Worm (Caenorhabditis elegans) whole organism, late embryonic: Measurements from ENCODE around the gene ZK673.11.

Experiments
- C38D4.7 ChIP-seq: fragments of 200-800 bp; sonication (Bioruptor generic); optimal IDR thresholded peaks from 2 replicates; lab custom pipeline; 2018; ENCODE audit warnings: mild to moderate bottlenecking, missing genetic modification characterization, moderate library complexity, missing compliant biosample characterization
- F13H6.1 ChIP-seq: sonication (generic microtip); optimal IDR thresholded peaks from 2 replicates; lab custom pipeline; 2016; ENCODE audit warnings: missing genetic modification characterization, missing compliant biosample characterization
- K09A11.1 ChIP-seq: sonication (generic microtip); optimal IDR thresholded peaks from 2 replicates; lab custom pipeline; 2017; ENCODE audit warnings: antibody characterized with exemption, mild to moderate bottlenecking, missing genetic modification characterization, missing compliant biosample characterization; ENCODE audit not compliant: insufficient read depth
- T23F11.4 ChIP-seq: fragments of 200-800 bp; sonication (Bioruptor generic); optimal IDR thresholded peaks from 2 replicates; lab custom pipeline; 2018; ENCODE audit warnings: mild to moderate bottlenecking, missing genetic modification characterization, missing compliant biosample characterization
- ceh-14 ChIP-seq: sonication (generic microtip); optimal IDR thresholded peaks from 2 replicates; lab custom pipeline; 2016; ENCODE audit warnings: missing genotype, missing genetic modification characterization, missing compliant biosample characterization
- ceh-19 ChIP-seq: fragments of 200-800 bp; sonication (Bioruptor generic); optimal IDR thresholded peaks from 2 replicates; lab custom pipeline; 2018; ENCODE audit warnings: mild to moderate bottlenecking, missing genetic modification characterization, missing compliant biosample characterization
- ceh-2 ChIP-seq: sonication (generic microtip); optimal IDR thresholded peaks from 2 replicates; lab custom pipeline; 2016; ENCODE audit warnings: missing genotype, missing genetic modification characterization, missing compliant biosample characterization
- ceh-22 ChIP-seq: sonication (generic microtip); optimal IDR thresholded peaks from 2 replicates; lab custom pipeline; 2017; ENCODE audit warnings: missing biosample characterization, missing genetic modification characterization
- ceh-24 ChIP-seq: sonication (generic microtip); optimal IDR thresholded peaks from 2 replicates; lab custom pipeline; 2016; ENCODE audit warnings: mild to moderate bottlenecking, missing genetic modification characterization, missing compliant biosample characterization
- ceh-31 ChIP-seq: sonication (generic microtip); optimal IDR thresholded peaks from 2 replicates; lab custom pipeline; 2016; ENCODE audit warnings: missing genetic modification characterization, missing compliant biosample characterization
- ceh-34 ChIP-seq: sonication (generic microtip); optimal IDR thresholded peaks from 2 replicates; lab custom pipeline; 2016; ENCODE audit warnings: mild to moderate bottlenecking, missing genetic modification characterization, missing compliant biosample characterization
- ceh-45 ChIP-seq: fragments of 200-800 bp; sonication (Bioruptor generic); IDR thresholded peaks from 2 replicates; pipeline ENCODE4 v1.3.6; 2022; ENCODE audit warnings: missing genetic modification reagents, missing genetic modification characterization, missing compliant biosample characterization
- ceh-6 ChIP-seq: fragments of 200-800 bp; sonication (Bioruptor generic); optimal IDR thresholded peaks from 2 replicates; lab custom pipeline; 2018; ENCODE audit warnings: mild to moderate bottlenecking, missing genetic modification characterization, missing compliant biosample characterization
- dmd-4 ChIP-seq: sonication (generic microtip); optimal IDR thresholded peaks from 2 replicates; lab custom pipeline; 2016; ENCODE audit warnings: borderline replicate concordance, missing genetic modification characterization, missing compliant biosample characterization
- dve-1 ChIP-seq: sonication (generic microtip); optimal IDR thresholded peaks from 2 replicates; lab custom pipeline; 2017; ENCODE audit warnings: antibody characterized with exemption, mild to moderate bottlenecking, missing genetic modification characterization, missing compliant biosample characterization
- eyg-1 ChIP-seq: sonication (generic microtip); optimal IDR thresholded peaks from 2 replicates; lab custom pipeline; 2016; ENCODE audit warnings: missing genotype, missing genetic modification characterization, missing compliant biosample characterization
- fax-1 ChIP-seq: sonication (generic microtip); optimal IDR thresholded peaks from 2 replicates; lab custom pipeline; 2016; ENCODE audit warnings: missing genotype, missing genetic modification characterization, missing compliant biosample characterization
- fkh-10 ChIP-seq: fragments of 150-350 bp; optimal IDR thresholded peaks from 2 replicates; lab custom pipeline; 2014; ENCODE audit warnings: missing biosample characterization, missing genetic modification reagents, missing genetic modification characterization
- fkh-6 ChIP-seq: sonication (generic microtip); optimal IDR thresholded peaks from 2 replicates; lab custom pipeline; 2016; ENCODE audit warnings: missing genetic modification characterization, missing compliant biosample characterization
- hlh-6 ChIP-seq: sonication (generic microtip); optimal IDR thresholded peaks from 2 replicates; lab custom pipeline; 2016; ENCODE audit warnings: missing genotype, missing genetic modification characterization, missing compliant biosample characterization
- hlh-8 ChIP-seq: sonication (generic microtip); optimal IDR thresholded peaks from 2 replicates; lab custom pipeline; 2016; ENCODE audit warnings: missing genotype, missing genetic modification characterization, missing compliant biosample characterization
- lin-11 ChIP-seq: fragments of 200-800 bp; sonication (Bioruptor generic); optimal IDR thresholded peaks from 2 replicates; lab custom pipeline; 2018; ENCODE audit warnings: mild to moderate bottlenecking, missing genetic modification characterization, missing compliant biosample characterization
- nhr-232 ChIP-seq: sonication (generic microtip); optimal IDR thresholded peaks from 2 replicates; lab custom pipeline; 2016; ENCODE audit warnings: missing genetic modification characterization, missing compliant biosample characterization
- npax-4 ChIP-seq: sonication (generic microtip); optimal IDR thresholded peaks from 2 replicates; lab custom pipeline; 2016; ENCODE audit warnings: missing genetic modification characterization, missing compliant biosample characterization
- odd-2 ChIP-seq: sonication (generic microtip); optimal IDR thresholded peaks from 2 replicates; lab custom pipeline; 2017; ENCODE audit warnings: antibody characterized with exemption, mild to moderate bottlenecking, missing genetic modification characterization, missing compliant biosample characterization
- pag-3 ChIP-seq: sonication (generic microtip); optimal IDR thresholded peaks from 2 replicates; lab custom pipeline; 2016; ENCODE audit warnings: missing compliant biosample characterization, missing genetic modification characterization, borderline replicate concordance
- pax-1 ChIP-seq: fragments of 150-350 bp; optimal IDR thresholded peaks from 2 replicates; lab custom pipeline; 2014; ENCODE audit warnings: missing biosample characterization, missing genetic modification characterization
- pha-4 ChIP-seq: fragments of 150-350 bp; optimal IDR thresholded peaks from 2 replicates; lab custom pipeline; 2018; ENCODE audit warnings: missing biosample characterization, missing genetic modification reagents, missing genetic modification characterization
- pros-1 ChIP-seq: fragments of 150-350 bp; optimal IDR thresholded peaks from 2 replicates; lab custom pipeline; 2014; ENCODE audit warnings: missing biosample characterization, missing genetic modification reagents, missing genetic modification characterization
- sox-4 ChIP-seq: sonication (generic microtip); optimal IDR thresholded peaks from 2 replicates; lab custom pipeline; 2017; ENCODE audit warnings: mild to moderate bottlenecking, missing genetic modification characterization, inconsistent platforms, missing compliant biosample characterization
- tbx-2 ChIP-seq: sonication (generic microtip); optimal IDR thresholded peaks from 2 replicates; lab custom pipeline; 2016; ENCODE audit warnings: missing genetic modification characterization, missing compliant biosample characterization
- tbx-7 ChIP-seq: sonication (generic microtip); optimal IDR thresholded peaks from 2 replicates; lab custom pipeline; 2016; ENCODE audit warnings: missing genotype, missing genetic modification characterization, missing compliant biosample characterization
- ttx-3 ChIP-seq: sonication (generic microtip); optimal IDR thresholded peaks from 2 replicates; lab custom pipeline; 2016; ENCODE audit warnings: missing genetic modification reagents, missing genetic modification characterization, missing compliant biosample characterization
- unc-3 ChIP-seq, 2 experiments: fragments of 200-800 bp in 1 of 2; sonication (Bioruptor generic) in 1 of 2; sonication (generic microtip) in 1 of 2; conservative IDR thresholded peaks in 1 of 2; optimal IDR thresholded peaks in 1 of 2; 2 replicates each; pipeline versions ENCODE4 v1.3.6 to Lab custom; 2016 to 2022; ENCODE audit warnings: missing compliant biosample characterization in 2 of 2, missing genetic modification characterization in 2 of 2, missing genetic modification reagents in 1 of 2
- unc-55 ChIP-seq: sonication (generic microtip); optimal IDR thresholded peaks from 2 replicates; lab custom pipeline; 2017; ENCODE audit warnings: missing biosample characterization, missing genetic modification reagents, missing genetic modification characterization
- unc-86 ChIP-seq: sonication (generic microtip); optimal IDR thresholded peaks from 2 replicates; lab custom pipeline; 2016; ENCODE audit warnings: missing genetic modification characterization, missing compliant biosample characterization
- zip-5 ChIP-seq: sonication (generic microtip); optimal IDR thresholded peaks from 2 replicates; lab custom pipeline; 2016; ENCODE audit warnings: missing genetic modification characterization, missing compliant biosample characterization
- ztf-16 ChIP-seq: sonication (generic microtip); optimal IDR thresholded peaks from 2 replicates; lab custom pipeline; 2017; ENCODE audit warnings: missing genetic modification characterization, missing compliant biosample characterization

The ZK673.11 gene

ce11 chrII:10464230-10464920 lies 7.3 kb downstream of the ZK673.11 start, which contains the start of the genes ZK673.6 and sdz-37:
Gene ZK673.6 (minus strand): TSS chrII:10464330.
Gene sdz-37 (plus strand): TSS chrII:10464870.
- TF ChIP-seq hlh-8 (tag; lab: Kevin White, UChicago) (no peak), fax-1 (no peak), unc-55 (GFP tag; lab: Kevin White, UChicago) (no peak), unc-86 (tag; lab: Kevin White, UChicago) (no peak)
- TF ChIP-seq, all 69 proteins: peak for 0

- no peak for TF ChIP-seq pros-1 (tag; lab: Kevin White, UChicago)
- no peak for TF ChIP-seq unc-86 (tag; lab: Kevin White, UChicago)
- no peak for TF ChIP-seq eyg-1 (tag; lab: Kevin White, UChicago)
- no peak for TF ChIP-seq tbx-2 (tag; lab: Kevin White, UChicago)
- TF ChIP-seq unc-3 (GFP tag; conservative IDR thresholded peaks at IDR 0.05; lab: Robert Waterston, UW), result no peak
- no peak for TF ChIP-seq unc-3 (tag; optimal IDR thresholded peaks at IDR 0.05; lab: Kevin White, UChicago)
- no peak for TF ChIP-seq pag-3 (tag; lab: Kevin White, UChicago)
- no peak for TF ChIP-seq K09A11.1
- no peak for TF ChIP-seq ceh-6 (GFP tag; lab: Kevin White, UChicago)
- TF ChIP-seq dmd-4, result no peak
- no peak for TF ChIP-seq C38D4.7 (GFP tag; lab: Kevin White, UChicago)
- TF ChIP-seq npax-4, result no peak
- no peak for TF ChIP-seq nhr-232
- TF ChIP-seq pax-1 (tag; lab: Kevin White, UChicago), result no peak
- TF ChIP-seq, all 69 proteins: peak for 0
Measured at ce11 chrII:10466552-10466951, 9.5 kb downstream of the ZK673.11 start, which contains the start of gene tnc-2. Gene tnc-2 (plus strand): TSS chrII:10466852.

ce11 chrII:10470159-10470558 lies 13.1 kb downstream of the ZK673.11 start, which contains the start of gene clec-143:
Gene clec-143 (minus strand): TSS chrII:10470297.
- no peak for TF ChIP-seq T23F11.4 (GFP tag; lab: Kevin White, UChicago)

ce11 chrII:10471247-10471646 lies 14.2 kb downstream of the ZK673.11 start, which contains the start of gene ZK666.1:
Gene ZK666.1 (minus strand): TSS chrII:10471347.
- TF ChIP-seq pha-4 (no peak), ceh-2 (tag; lab: Kevin White, UChicago) (no peak), ceh-24 (tag; lab: Kevin White, UChicago) (no peak), ceh-31 (tag; lab: Kevin White, UChicago) (no peak), hlh-8 (tag; lab: Kevin White, UChicago) (no peak), ceh-45 (GFP tag; lab: Robert Waterston, UW) (no peak), C38D4.7 (GFP tag; lab: Kevin White, UChicago) (no peak), lin-11 (tag; lab: Kevin White, UChicago) (no peak), ceh-14 (tag; lab: Kevin White, UChicago) (no peak), ceh-34 (tag; lab: Kevin White, UChicago) (no peak)

- TF ChIP-seq F13H6.1 (tag; lab: Kevin White, UChicago) (no peak), ceh-19 (no peak), ceh-6 (GFP tag; lab: Kevin White, UChicago) (no peak), unc-86 (tag; lab: Kevin White, UChicago) (no peak), zip-5 (tag; lab: Kevin White, UChicago) (no peak), eyg-1 (tag; lab: Kevin White, UChicago) (no peak), ceh-22 (tag; lab: Kevin White, UChicago) (no peak), dve-1 (no peak), odd-2 (tag; lab: Kevin White, UChicago) (no peak), tbx-7 (no peak), hlh-6 (tag; lab: Kevin White, UChicago) (no peak), fkh-10 (no peak), ztf-16 (tag; lab: Kevin White, UChicago) (no peak), fkh-6 (tag; lab: Kevin White, UChicago) (no peak), ttx-3 (tag; lab: Kevin White, UChicago) (no peak), sox-4 (no peak), fax-1 (no peak)
Measured at ce11 chrII:10471790-10472189, 14.7 kb downstream of the ZK673.11 start, which contains the start of gene ZK666.2. Gene ZK666.2 (minus strand): TSS chrII:10471890.
